Fruit fly (Drosophila melanogaster): ENCODE results near the gene CG1785.

CG1785 gene

DNA sequence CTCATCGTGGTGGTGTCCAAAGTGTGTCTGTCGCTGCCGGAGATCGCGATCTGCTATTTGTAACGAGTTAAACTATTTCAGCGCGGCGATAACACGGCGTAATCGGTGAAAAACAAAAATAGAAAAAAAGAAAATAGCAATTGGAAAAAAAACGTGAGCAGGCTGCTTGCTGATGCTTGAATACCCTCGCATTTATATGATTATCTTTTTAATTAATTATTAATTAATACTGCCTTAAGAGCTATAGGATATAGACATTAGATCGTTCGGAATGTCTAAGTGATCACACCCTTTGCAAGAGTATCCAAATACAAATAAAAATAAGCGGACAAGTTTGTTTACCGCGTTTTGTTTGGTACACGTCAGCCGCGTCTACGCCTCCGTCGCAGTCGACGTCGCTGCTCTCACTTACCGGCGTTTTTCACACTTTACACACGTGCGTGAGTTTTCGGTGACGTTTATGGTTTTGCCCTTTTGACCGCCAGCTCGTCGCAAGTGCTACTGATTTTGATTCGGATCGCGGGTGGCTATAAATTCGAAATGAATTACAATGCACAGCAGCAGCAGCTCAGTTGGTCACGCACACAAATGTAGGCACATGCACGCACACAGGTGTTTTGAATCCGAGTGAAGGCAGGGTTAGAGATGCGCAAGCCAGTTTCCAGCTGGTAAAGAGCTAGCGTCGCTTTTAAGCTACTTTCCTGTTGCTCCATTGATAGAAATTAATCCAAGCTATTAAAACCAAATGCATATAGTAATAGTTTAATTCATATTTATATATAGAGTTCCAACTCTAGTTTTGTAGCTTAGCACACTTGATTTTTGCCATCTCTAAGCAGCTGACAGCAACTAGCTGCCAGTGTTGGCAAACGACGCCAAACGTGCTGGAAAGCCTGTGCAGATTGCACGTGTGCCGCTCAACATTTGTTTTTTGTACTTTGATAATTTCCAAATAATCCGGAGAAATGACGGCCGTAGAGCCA lies at the start of gene CG1785, which contains the start of gene CG2004:
CG1785 (plus strand) TSS at position 873 of the 983 bp plus-strand sequence.
CG2004 (minus strand) TSS at position 861 of the 983 bp plus-strand sequence.
- no peak for TF ChIP-seq Dll (optimal IDR thresholded peaks at IDR 0.05)
- TF ChIP-seq psq (optimal IDR thresholded peaks at IDR 0.05): no peak
- TF ChIP-seq pan (optimal IDR thresholded peaks at IDR 0.05): no peak
- no peak for TF ChIP-seq CG8478 (optimal IDR thresholded peaks at IDR 0.05)
- TF ChIP-seq EcR (GFP tag; optimal IDR thresholded peaks at IDR 0.05): no peak

DNA sequence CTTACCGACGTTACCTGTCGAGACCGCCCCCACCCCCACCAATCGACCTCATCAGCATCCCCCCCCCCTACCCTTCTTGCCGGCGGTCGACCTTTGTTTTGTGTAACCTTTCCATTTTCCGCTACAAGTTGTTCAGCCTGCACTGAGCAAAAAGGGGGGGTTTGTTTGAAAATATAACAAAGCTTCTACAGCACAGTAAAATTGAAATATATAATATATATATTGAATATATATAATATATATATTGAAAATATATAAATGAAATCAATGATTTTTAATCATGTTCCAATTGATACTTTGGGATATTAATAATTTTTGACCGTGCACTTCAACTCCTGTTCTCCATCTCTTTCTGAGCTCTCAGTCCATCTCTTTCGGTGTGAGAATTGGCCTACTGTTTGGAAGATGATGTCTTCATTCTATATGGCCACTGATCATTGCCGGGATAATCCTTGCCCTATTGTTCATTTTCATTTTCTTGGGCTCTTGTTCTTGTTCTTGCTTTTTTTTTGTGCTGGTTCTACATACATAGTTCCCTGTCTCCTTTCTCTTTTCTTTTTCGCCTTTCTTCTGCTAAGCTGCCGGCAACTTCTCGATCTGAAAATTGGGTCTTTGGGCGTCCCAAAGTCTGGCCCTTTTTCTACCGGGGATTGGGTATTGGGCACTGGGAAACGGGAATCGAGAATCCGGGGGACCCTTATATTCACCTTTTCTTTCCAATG lies 49.0 kb upstream of the CG1785 start:
- no peak for TF ChIP-seq pan (optimal IDR thresholded peaks at IDR 0.05)
- TF ChIP-seq usp (GFP tag; optimal IDR thresholded peaks at IDR 0.05): no peak
- no peak for TF ChIP-seq psq (optimal IDR thresholded peaks at IDR 0.05)
- TF ChIP-seq CG8478 (optimal IDR thresholded peaks at IDR 0.05): no peak
- no peak for TF ChIP-seq EcR (GFP tag; optimal IDR thresholded peaks at IDR 0.05)
- TF ChIP-seq Dll (optimal IDR thresholded peaks at IDR 0.05): no peak

DNA sequence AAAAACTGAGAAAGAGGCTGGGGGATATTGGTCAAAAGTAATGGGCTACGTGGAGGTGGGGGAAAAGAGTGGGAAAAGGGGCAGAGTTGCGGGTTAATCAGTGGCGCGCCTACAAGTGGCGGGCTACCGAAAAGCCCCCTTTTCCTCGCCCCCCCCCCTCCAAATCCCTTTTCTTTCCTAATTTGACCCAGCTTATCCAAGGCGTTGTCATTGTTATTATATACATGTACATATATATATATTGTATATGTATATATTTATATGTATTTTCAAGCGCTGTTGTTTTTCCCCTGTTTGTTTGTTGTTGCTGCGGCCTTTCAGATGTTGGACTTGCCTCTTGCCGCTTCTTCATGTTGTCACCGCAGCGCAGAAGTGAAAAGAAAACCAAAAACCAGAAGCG lies 47.7 kb upstream of the CG1785 start:
- TF ChIP-seq psq (optimal IDR thresholded peaks at IDR 0.05) (no peak), usp (GFP tag; optimal IDR thresholded peaks at IDR 0.05) (no peak), Dll (optimal IDR thresholded peaks at IDR 0.05) (no peak), EcR (GFP tag; optimal IDR thresholded peaks at IDR 0.05) (no peak), CG8478 (optimal IDR thresholded peaks at IDR 0.05) (no peak), pan (optimal IDR thresholded peaks at IDR 0.05) (no peak)

DNA sequence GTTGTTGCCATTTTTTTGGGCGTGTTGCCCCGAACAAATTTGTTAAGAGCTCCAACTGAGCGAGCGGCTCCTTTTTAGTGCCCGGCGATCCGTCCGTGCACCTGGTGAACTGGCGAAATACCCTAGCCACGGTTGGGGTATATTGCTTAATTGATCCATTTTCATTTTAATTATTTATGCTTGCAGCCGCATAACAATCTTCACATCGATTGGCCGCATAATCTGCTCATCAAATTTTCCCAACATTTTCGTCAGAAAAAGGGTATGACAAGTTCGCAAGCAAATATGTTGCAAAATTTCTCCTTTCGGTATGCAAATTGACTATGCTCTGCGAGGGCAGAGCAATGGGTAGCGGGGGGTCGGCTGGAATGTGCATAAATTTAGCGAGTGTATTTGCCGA lies 47.0 kb upstream of the CG1785 start:
- TF ChIP-seq CG8478 (optimal IDR thresholded peaks at IDR 0.05) (no peak), pan (optimal IDR thresholded peaks at IDR 0.05) (peak; percentile 11)

DNA sequence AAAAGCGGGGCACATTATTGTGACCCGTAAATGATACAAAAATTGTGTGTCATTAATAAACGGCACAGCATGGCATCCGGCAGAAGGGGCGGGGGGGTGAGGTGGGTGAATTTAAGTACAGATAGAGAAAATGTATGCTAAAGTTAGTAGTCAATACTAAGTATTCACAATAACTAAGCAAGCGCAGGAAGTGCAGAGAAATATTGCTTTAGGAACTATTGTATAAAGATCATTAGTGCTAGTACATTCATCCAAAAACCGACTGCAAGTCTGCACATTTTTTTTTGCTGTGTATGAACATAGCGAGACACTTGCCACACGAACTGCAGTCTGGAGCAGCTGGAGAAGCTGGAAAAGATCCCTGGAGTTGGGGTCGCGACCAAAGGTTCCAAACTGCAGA lies 45.3 kb upstream of the CG1785 start:
- no peak for TF ChIP-seq usp (GFP tag; optimal IDR thresholded peaks at IDR 0.05)
- TF ChIP-seq CG8478 (optimal IDR thresholded peaks at IDR 0.05): no peak
- TF ChIP-seq psq (optimal IDR thresholded peaks at IDR 0.05): no peak
- TF ChIP-seq EcR (GFP tag; optimal IDR thresholded peaks at IDR 0.05): no peak
- no peak for TF ChIP-seq pan (optimal IDR thresholded peaks at IDR 0.05)
- no peak for TF ChIP-seq Dll (optimal IDR thresholded peaks at IDR 0.05)

DNA sequence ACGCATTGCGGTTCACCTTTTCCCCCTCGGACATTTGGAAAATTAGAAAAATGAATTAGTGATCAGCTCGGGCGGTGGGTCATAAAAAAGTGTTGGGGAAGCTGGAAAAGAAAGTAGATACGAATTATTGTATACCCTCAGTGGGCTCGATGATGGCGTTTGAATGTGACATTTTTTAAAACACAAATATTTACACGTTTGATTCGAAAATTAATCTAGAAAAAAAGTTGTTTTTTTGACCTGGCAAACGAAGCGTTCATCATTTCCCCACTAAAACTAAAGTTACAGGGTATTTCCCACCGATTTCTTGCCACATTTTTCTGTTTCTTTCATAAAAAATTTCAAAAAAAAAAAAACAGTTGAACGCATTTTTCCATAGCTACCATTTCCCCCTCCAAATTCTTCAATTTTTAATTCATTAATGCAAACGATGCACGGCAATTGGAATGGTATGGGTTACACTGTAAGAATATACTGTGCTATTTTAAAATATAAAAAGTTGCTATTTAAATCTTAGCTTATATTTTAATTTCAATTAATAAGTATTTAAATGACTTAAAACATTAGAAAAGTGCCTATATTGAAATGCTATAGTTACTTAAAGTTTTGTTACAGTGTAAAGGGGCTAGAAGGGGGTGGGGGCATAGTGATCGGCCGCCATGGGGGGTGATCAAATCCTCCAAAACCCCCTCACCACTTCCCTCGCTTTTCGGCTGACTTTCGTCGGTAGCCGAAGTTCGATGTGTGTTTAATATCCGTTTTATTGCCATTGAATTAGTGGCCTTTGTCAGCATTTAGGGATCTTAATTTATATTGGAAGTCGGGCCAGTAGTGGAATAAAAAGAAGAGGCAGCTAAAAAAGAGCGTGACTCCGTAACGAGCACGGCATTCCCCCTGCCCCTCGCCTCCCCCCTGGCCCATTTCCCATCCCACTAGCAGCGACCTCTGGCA lies 43.1 kb upstream of the CG1785 start:
- TF ChIP-seq Dll (optimal IDR thresholded peaks at IDR 0.05) (no peak), CG8478 (optimal IDR thresholded peaks at IDR 0.05) (no peak), usp (GFP tag; optimal IDR thresholded peaks at IDR 0.05) (no peak), EcR (GFP tag; optimal IDR thresholded peaks at IDR 0.05) (no peak), pan (optimal IDR thresholded peaks at IDR 0.05) (no peak), psq (optimal IDR thresholded peaks at IDR 0.05) (no peak)

DNA sequence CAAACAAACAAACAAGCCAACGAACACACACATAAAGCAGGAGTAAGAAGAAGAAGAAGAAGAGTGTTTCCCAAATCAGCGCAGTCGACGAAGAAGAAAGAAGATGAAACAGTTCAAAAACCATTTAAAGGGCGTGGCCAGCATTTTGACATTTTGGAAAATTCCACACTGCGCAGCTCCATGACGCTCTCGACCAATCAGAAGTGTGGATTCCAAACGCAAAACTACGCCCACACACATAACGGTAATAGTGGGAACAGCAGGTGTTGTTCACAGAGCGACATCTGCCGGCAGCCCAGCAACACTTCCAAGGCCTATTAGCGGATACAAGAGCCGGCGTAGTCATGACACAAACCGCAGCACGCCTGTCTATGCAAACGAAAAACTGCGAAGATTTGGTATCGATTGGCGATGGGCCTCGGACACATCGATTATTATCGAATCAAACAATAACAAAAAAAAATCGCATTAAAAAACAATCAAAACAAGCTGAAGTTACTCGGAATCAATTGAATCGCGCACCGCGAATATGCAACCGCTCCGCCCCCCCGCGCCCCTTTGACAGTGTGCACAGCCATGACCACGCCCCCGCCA lies 38.0 kb upstream of the CG1785 start, which contains the start of gene Rubicon:
Rubicon (plus strand) TSS at position 433 of the 594 bp plus-strand sequence.
- TF ChIP-seq psq (optimal IDR thresholded peaks at IDR 0.05) (no peak), CG8478 (optimal IDR thresholded peaks at IDR 0.05) (no peak), Dll (optimal IDR thresholded peaks at IDR 0.05) (no peak), EcR (GFP tag; optimal IDR thresholded peaks at IDR 0.05) (no peak), usp (GFP tag; optimal IDR thresholded peaks at IDR 0.05) (no peak), pan (optimal IDR thresholded peaks at IDR 0.05) (no peak)

DNA sequence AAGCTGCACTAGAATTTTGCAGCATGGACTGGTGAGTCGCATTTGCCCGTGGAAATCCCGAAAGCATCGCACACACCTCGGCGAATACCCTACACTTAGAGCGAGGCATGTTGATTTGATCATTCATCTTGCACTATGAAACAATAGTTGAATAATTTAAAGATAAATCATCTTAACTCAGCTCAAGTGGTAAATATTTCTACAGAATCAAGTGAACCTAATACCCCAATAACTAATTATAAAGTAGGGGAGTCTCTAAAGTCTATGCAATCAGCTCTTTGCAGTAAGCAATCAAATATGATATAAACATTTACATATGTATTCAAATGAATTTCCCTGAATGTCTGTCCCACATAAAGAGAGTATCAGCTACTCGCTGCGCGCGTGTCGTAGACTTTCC lies 37.3 kb upstream of the CG1785 start:
- TF ChIP-seq CG8478 (optimal IDR thresholded peaks at IDR 0.05) (no peak), EcR (GFP tag; optimal IDR thresholded peaks at IDR 0.05) (no peak), psq (optimal IDR thresholded peaks at IDR 0.05) (no peak), pan (optimal IDR thresholded peaks at IDR 0.05) (no peak), Dll (optimal IDR thresholded peaks at IDR 0.05) (no peak), usp (GFP tag; optimal IDR thresholded peaks at IDR 0.05) (no peak)

DNA sequence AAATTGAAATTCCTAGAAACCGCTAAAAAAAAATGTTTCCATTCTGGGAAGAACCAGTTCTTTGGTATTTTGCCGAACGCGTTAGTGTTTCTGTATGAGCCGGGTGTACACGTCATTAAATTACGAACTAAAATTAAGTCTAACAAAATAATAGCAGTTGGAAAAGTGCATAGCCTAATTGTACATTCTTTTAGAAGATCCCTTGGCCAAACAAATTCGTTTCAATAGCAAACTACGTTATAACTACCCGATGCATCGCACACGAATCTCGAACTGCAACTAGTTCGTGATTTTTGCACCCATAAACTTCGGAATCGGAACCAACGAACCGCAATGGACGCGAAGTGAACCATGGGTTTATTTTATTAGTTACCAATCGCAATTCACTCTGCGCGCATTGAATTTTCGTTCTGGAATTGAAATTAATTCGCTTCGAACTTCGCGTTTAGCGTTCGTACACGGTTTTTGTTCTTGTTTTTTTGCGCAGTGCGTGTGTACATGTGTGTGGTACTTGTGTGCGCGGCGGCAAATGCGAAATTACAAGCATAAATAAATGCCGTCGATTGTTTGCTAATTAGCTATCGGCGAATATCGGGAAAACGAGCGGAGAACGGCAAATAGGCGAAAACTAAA lies 33.4 kb upstream of the CG1785 start, which contains the start of gene CAH3:
CAH3 (plus strand) TSS at position 64 of the 633 bp plus-strand sequence.
- TF ChIP-seq EcR (GFP tag; optimal IDR thresholded peaks at IDR 0.05) (no peak), CG8478 (optimal IDR thresholded peaks at IDR 0.05) (no peak), pan (optimal IDR thresholded peaks at IDR 0.05) (no peak)

DNA sequence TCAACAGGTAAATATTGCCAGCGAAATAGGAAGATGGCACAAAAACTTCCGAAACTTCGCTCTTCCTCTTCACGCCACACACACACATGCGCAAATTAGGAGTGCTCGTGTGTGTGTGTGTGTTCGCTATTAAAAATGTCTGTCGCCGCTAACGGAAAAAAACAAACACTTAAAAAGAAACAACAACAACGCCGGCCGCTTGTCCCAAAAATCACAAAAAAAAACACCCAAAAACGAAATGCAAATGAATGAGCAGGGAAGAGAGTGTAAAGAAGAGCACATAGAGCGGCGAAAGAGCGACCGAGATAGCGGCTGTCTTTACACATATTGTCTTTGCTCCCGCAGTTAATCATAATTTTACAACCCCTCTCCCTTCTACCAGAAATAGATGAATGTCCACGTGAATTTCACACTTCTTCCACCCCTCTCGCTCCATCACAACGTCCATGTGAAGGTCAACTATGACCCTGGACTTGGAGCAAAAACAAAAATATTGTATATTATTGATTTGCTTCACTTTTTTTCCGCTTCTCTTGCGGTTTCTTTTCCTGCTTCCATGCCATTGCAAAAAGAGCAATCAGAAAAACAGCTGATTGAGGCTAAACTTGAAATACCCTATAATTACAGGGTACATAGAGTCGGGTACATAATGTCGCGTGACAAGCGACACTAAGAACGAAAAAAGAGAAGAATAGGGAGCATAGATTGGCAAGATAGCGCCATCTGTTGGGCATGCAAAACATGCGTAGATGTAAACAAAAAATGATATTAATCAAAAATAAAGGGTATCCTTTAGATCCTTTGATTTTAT lies 32.7 kb upstream of the CG1785 start:
- TF ChIP-seq psq (optimal IDR thresholded peaks at IDR 0.05) (no peak), CG8478 (optimal IDR thresholded peaks at IDR 0.05) (no peak), EcR (GFP tag; optimal IDR thresholded peaks at IDR 0.05) (no peak), Dll (optimal IDR thresholded peaks at IDR 0.05) (no peak), usp (GFP tag; optimal IDR thresholded peaks at IDR 0.05) (no peak)

All from whole organism.